Worm (Caenorhabditis elegans) whole organism, L4/young adult: ENCODE data around the gene cest-1.2.

Experiments used
- W03F9.2 ChIP-seq: fragments of 150-350 bp; optimal IDR thresholded peaks from 2 replicates; lab custom pipeline; 2014; ENCODE audit warnings: missing biosample characterization, missing genetic modification characterization
- him-1 ChIP-seq: sonication (generic microtip); optimal IDR thresholded peaks from 2 replicates; lab custom pipeline; 2016; ENCODE audit warnings: missing genotype, missing genetic modification reagents, missing genetic modification characterization, missing compliant biosample characterization

- TF ChIP-seq W03F9.2 (tag; lab: Kevin White, UChicago) (no peak), him-1 (tag; lab: Kevin White, UChicago) (no peak)
Measured at ce11 chrV:14156468-14156867, 4.2 kb downstream of the cest-1.2 start, which contains the start of gene AH10.2.
